Fruit fly (Drosophila melanogaster) Kc167 (cell line): ENCODE data around the gene Ect3.

Experiments used
- Myc ChIP-seq: fragments of >200 bp; optimal IDR thresholded peaks from 2 replicates; lab custom pipeline; 2017; ENCODE audit warnings: missing external identifiers
- Sin3A ChIP-seq: fragments of >200 bp; optimal IDR thresholded peaks from 2 replicates; lab custom pipeline; 2018; ENCODE audit warnings: missing external identifiers
- h ChIP-seq: fragments of >200 bp; optimal IDR thresholded peaks from 3 replicates; lab custom pipeline; 2018; ENCODE audit warnings: missing external identifiers
- insv ChIP-seq: fragments of >200 bp; optimal IDR thresholded peaks from 3 replicates; lab custom pipeline; 2018; ENCODE audit warnings: missing external identifiers
- psq ChIP-seq: fragments of >200 bp; optimal IDR thresholded peaks from 2 replicates; lab custom pipeline; 2017; ENCODE audit warnings: missing external identifiers
- ttk ChIP-seq: sonication (Bioruptor generic); optimal IDR thresholded peaks from 2 replicates; lab custom pipeline; 2017; ENCODE audit warnings: missing external identifiers

dm6 chr3R:11976556-11977335 lies 22.3 kb upstream of the Ect3 start, which contains the start of gene CG10005:
- TF ChIP-seq psq (lab: Kevin White, UChicago) (no peak), h (lab: Kevin White, UChicago) (no peak), Myc (no peak), ttk (no peak), insv (lab: Kevin White, UChicago) (no peak), Sin3A (lab: Kevin White, UChicago) (no peak)
